Fruit fly (Drosophila melanogaster): ENCODE measurements around the gene Mi-2.

The Mi-2 gene

dm6 chr3L:19870843-19871666 is 39.0 kb downstream of the Mi-2 start, which contains the start of the genes Rab8 and Usp32 (continued):
- TF ChIP-seq Xrp1 (GFP tag; IDR thresholded peaks at IDR 0.05): peak; percentile 60
- no peak for TF ChIP-seq CG4404 (GFP tag; IDR thresholded peaks at IDR 0.05)
- peak; percentile 28 for TF ChIP-seq CG13424 (tag; optimal IDR thresholded peaks at IDR 0.05)
- TF ChIP-seq CkIIα-i1 (GFP tag; IDR thresholded peaks at IDR 0.05): no peak
- no peak for TF ChIP-seq ase (GFP tag; IDR thresholded peaks at IDR 0.05)
- TF ChIP-seq eyg (GFP tag; optimal IDR thresholded peaks at IDR 0.05): peak; percentile 23
- TF ChIP-seq danr (GFP tag; IDR thresholded peaks at IDR 0.05): 0 out of 2 replicates have a peak, but pooled peaks have one; percentile 6
- peak; percentile 76 for TF ChIP-seq CG10543 (GFP tag; optimal IDR thresholded peaks at IDR 0.05)
- TF ChIP-seq sd (tag; optimal IDR thresholded peaks at IDR 0.05): peak; percentile 20
- TF ChIP-seq CG13624 (GFP tag; optimal IDR thresholded peaks at IDR 0.05): peak; percentile 90
- peak; percentile 63 for TF ChIP-seq Side (GFP tag; optimal IDR thresholded peaks at IDR 0.05)
- TF ChIP-seq Mes4 (GFP tag; optimal IDR thresholded peaks at IDR 0.05): peak; percentile 31
- peak; percentile 32 for TF ChIP-seq dmrt11E (tag; optimal IDR thresholded peaks at IDR 0.05)
- peak in 1 of 2 experiments; percentile 10 for TF ChIP-seq bsh (GFP tag; optimal IDR thresholded peaks at IDR 0.05)
- TF ChIP-seq sna (GFP tag; IDR thresholded peaks at IDR 0.05; ENCODE audit: partially characterized antibody): peak; percentile 61; the same call in 1 of the 2 replicates
- TF ChIP-seq stwl (tag; optimal IDR thresholded peaks at IDR 0.05): peak; percentile 78
- TF ChIP-seq CG18262 (tag; optimal IDR thresholded peaks at IDR 0.05): peak; percentile 42
- peak; percentile 17 to 46 for TF ChIP-seq chif (GFP tag; optimal IDR thresholded peaks at IDR 0.05)
- TF ChIP-seq CG7839 (tag; optimal IDR thresholded peaks at IDR 0.05): no peak
- TF ChIP-seq BtbVII (GFP tag; optimal IDR thresholded peaks at IDR 0.05): peak; percentile 39
- no peak for TF ChIP-seq run (tag; optimal IDR thresholded peaks at IDR 0.05)
- peak; percentile 88 for TF ChIP-seq CG3847 (GFP tag; IDR thresholded peaks at IDR 0.05)
- TF ChIP-seq en (GFP tag; optimal IDR thresholded peaks at IDR 0.05): no peak
- 0 out of 3 replicates have a peak, but pooled peaks have one; percentile 33 for TF ChIP-seq CG7357 (GFP tag; IDR thresholded peaks at IDR 0.05)
- TF ChIP-seq cwo (GFP tag; optimal IDR thresholded peaks at IDR 0.05): no peak
- TF ChIP-seq phol (tag; optimal IDR thresholded peaks at IDR 0.05): peak; percentile 95
- peak; percentile 44; the same call in 1 of the 2 replicates for TF ChIP-seq CG11085 (GFP tag; IDR thresholded peaks at IDR 0.05)
- peak; percentile 57 for TF ChIP-seq pfk (GFP tag; optimal IDR thresholded peaks at IDR 0.05)
- no peak for TF ChIP-seq CG1024 (GFP tag; IDR thresholded peaks at IDR 0.05)
- TF ChIP-seq Doc3 (GFP tag; IDR thresholded peaks at IDR 0.05; ENCODE audit: partially characterized antibody): peak; percentile 69
- TF ChIP-seq CG30403 (GFP tag; optimal IDR thresholded peaks at IDR 0.05): peak; percentile 70
- TF ChIP-seq CG4360 (GFP tag; IDR thresholded peaks at IDR 0.05): peak; percentile 57; the same call in 1 of the 2 replicates
- no peak; the same call in 1 of the 3 replicates for TF ChIP-seq CG17361 (GFP tag; IDR thresholded peaks at IDR 0.05)
- TF ChIP-seq disco-r (GFP tag; optimal IDR thresholded peaks at IDR 0.05): peak; percentile 39
- no peak for TF ChIP-seq pros (GFP tag; optimal IDR thresholded peaks at IDR 0.05)
- peak; percentile 65 for TF ChIP-seq onecut (GFP tag; IDR thresholded peaks at IDR 0.05)
- peak; percentile 48 for TF ChIP-seq CG10147 (GFP tag; optimal IDR thresholded peaks at IDR 0.05)
- TF ChIP-seq ftz-f1 (GFP tag; optimal IDR thresholded peaks at IDR 0.05): peak; percentile 52
- TF ChIP-seq da (GFP tag; optimal IDR thresholded peaks at IDR 0.05): peak; percentile 65
- peak; percentile 91 for TF ChIP-seq Opbp (GFP tag; IDR thresholded peaks at IDR 0.05; ENCODE audit: partially characterized antibody)
- TF ChIP-seq ab (GFP tag; optimal IDR thresholded peaks at IDR 0.05): no peak
- no peak for TF ChIP-seq Awh (GFP tag; IDR thresholded peaks at IDR 0.05)
- peak; percentile 90 for TF ChIP-seq Dref (GFP tag; IDR thresholded peaks at IDR 0.05)
- peak; percentile 60 for TF ChIP-seq tna (GFP tag; IDR thresholded peaks at IDR 0.05; ENCODE audit: partially characterized antibody)
- TF ChIP-seq CG10462 (GFP tag; optimal IDR thresholded peaks at IDR 0.05): no peak
- peak; percentile 82 for TF ChIP-seq psq (GFP tag; optimal IDR thresholded peaks at IDR 0.05)
- no peak for TF ChIP-seq wdn (GFP tag; IDR thresholded peaks at IDR 0.05)
- no peak for TF ChIP-seq CG11247 (GFP tag; IDR thresholded peaks at IDR 0.05)

Data from whole organism, embryonic.